Worm (Caenorhabditis elegans) whole organism, L3 larva: ENCODE data around the gene alfa-1.

Experiments used
- R02D3.7 ChIP-seq: fragments of 150-350 bp; optimal IDR thresholded peaks from 2 replicates; lab custom pipeline; 2014; ENCODE audit warnings: missing biosample characterization, missing genetic modification characterization
- daf-12 ChIP-seq: fragments of 150-350 bp; optimal IDR thresholded peaks from 2 replicates; lab custom pipeline; 2014; ENCODE audit warnings: missing biosample characterization, missing genetic modification reagents, missing genetic modification characterization
- egl-27 ChIP-seq: sonication (generic microtip); optimal IDR thresholded peaks from 4 replicates; lab custom pipeline; 2017; ENCODE audit warnings: missing biosample characterization, missing genetic modification reagents, missing genetic modification characterization
- elt-2 ChIP-seq: sonication (generic microtip); optimal IDR thresholded peaks from 2 replicates; lab custom pipeline; 2016; ENCODE audit warnings: missing genetic modification reagents, mild to moderate bottlenecking, missing genetic modification characterization, missing compliant biosample characterization
- jun-1 ChIP-seq: fragments of 150-350 bp; optimal IDR thresholded peaks from 2 replicates; lab custom pipeline; 2014; ENCODE audit warnings: missing biosample characterization, missing genetic modification reagents, missing genetic modification characterization
- nfya-1 ChIP-seq: sonication (generic microtip); optimal IDR thresholded peaks from 2 replicates; lab custom pipeline; 2017; ENCODE audit warnings: missing genetic modification characterization, mild to moderate bottlenecking, missing compliant biosample characterization, antibody characterized with exemption, moderate library complexity; ENCODE audit not compliant: insufficient read depth
- nhr-12 ChIP-seq: fragments of 150-350 bp; optimal IDR thresholded peaks from 2 replicates; lab custom pipeline; 2014; ENCODE audit warnings: missing biosample characterization, missing genetic modification characterization
- pha-4 ChIP-seq: fragments of 150-350 bp; optimal IDR thresholded peaks from 2 replicates; lab custom pipeline; 2014; ENCODE audit warnings: missing biosample characterization, missing genetic modification reagents, missing genetic modification characterization
- pqm-1 ChIP-seq: fragments of 150-350 bp; optimal IDR thresholded peaks from 2 replicates; lab custom pipeline; 2017; ENCODE audit warnings: missing biosample characterization, missing genetic modification characterization, inconsistent platforms
- skn-1 ChIP-seq: fragments of 150-350 bp; optimal IDR thresholded peaks from 2 replicates; lab custom pipeline; 2014; ENCODE audit warnings: missing biosample characterization, missing genetic modification characterization
- unc-62 ChIP-seq: fragments of 150-350 bp; sonication (generic microtip); optimal IDR thresholded peaks from 4 replicates; lab custom pipeline; 2014; ENCODE audit warnings: missing biosample characterization, missing genetic modification reagents, missing genetic modification characterization
- ztf-11 ChIP-seq: fragments of 150-350 bp; optimal IDR thresholded peaks from 2 replicates; lab custom pipeline; 2014; ENCODE audit warnings: missing biosample characterization, missing genetic modification characterization

ce11 chrII:7628640-7629039 is 33.7 kb downstream of the alfa-1 start:
- TF ChIP-seq unc-62 (GFP tag; lab: Kevin White, UChicago) (no peak), egl-27 (tag; lab: Kevin White, UChicago) (no peak), R02D3.7 (tag; lab: Kevin White, UChicago) (no peak), pqm-1 (tag; lab: Kevin White, UChicago) (no peak), ztf-11 (tag; lab: Kevin White, UChicago) (no peak), pha-4 (tag; lab: Kevin White, UChicago) (no peak), skn-1 (tag; lab: Kevin White, UChicago) (no peak), jun-1 (no peak), daf-12 (tag; lab: Kevin White, UChicago) (no peak), nfya-1 (tag; lab: Kevin White, UChicago) (no peak), nhr-12 (tag; lab: Kevin White, UChicago) (no peak), elt-2 (tag; lab: Kevin White, UChicago) (no peak)
